Worm (Caenorhabditis elegans) whole organism, L2 larva: Measurements from ENCODE around the gene C26E6.1.

Experiments used
- C34F6.9 ChIP-seq: fragments of 150-350 bp; optimal IDR thresholded peaks from 2 replicates; lab custom pipeline; 2014; ENCODE audit warnings: missing biosample characterization, missing genetic modification characterization
- F13H6.1 ChIP-seq: sonication (generic microtip); optimal IDR thresholded peaks from 2 replicates; lab custom pipeline; 2016; ENCODE audit warnings: missing genetic modification characterization, missing compliant biosample characterization
- R02D3.7 ChIP-seq: fragments of 150-350 bp; optimal IDR thresholded peaks from 2 replicates; lab custom pipeline; 2014; ENCODE audit warnings: missing biosample characterization, missing genetic modification characterization
- Y55F3AM.14 ChIP-seq: fragments of 200-800 bp; sonication (Bioruptor generic); optimal IDR thresholded peaks from 2 replicates; lab custom pipeline; 2018; ENCODE audit warnings: mild to moderate bottlenecking, missing genetic modification characterization, missing compliant biosample characterization
- ZK546.5 ChIP-seq: sonication (generic microtip); optimal IDR thresholded peaks from 2 replicates; lab custom pipeline; 2017; ENCODE audit warnings: missing biosample characterization, missing genetic modification characterization
- aly-2 ChIP-seq: fragments of 150-350 bp; optimal IDR thresholded peaks from 2 replicates; lab custom pipeline; 2014; ENCODE audit warnings: missing biosample characterization, missing genetic modification characterization
- blmp-1 ChIP-seq: sonication (generic microtip); optimal IDR thresholded peaks from 2 replicates; lab custom pipeline; 2017; ENCODE audit warnings: missing genetic modification characterization, mild to moderate bottlenecking, missing compliant biosample characterization, antibody characterized with exemption, moderate library complexity; ENCODE audit not compliant: insufficient read depth
- ceh-16 ChIP-seq: fragments of 150-350 bp; optimal IDR thresholded peaks from 2 replicates; lab custom pipeline; 2014; ENCODE audit warnings: missing biosample characterization, missing genetic modification characterization
- ceh-82 ChIP-seq: fragments of 150-350 bp; optimal IDR thresholded peaks from 2 replicates; lab custom pipeline; 2014; ENCODE audit warnings: missing biosample characterization, missing genetic modification characterization
- crh-2 ChIP-seq: sonication (generic microtip); optimal IDR thresholded peaks from 2 replicates; lab custom pipeline; 2017; ENCODE audit warnings: missing biosample characterization, missing genetic modification characterization
- dmd-4 ChIP-seq: sonication (generic microtip); optimal IDR thresholded peaks from 2 replicates; lab custom pipeline; 2017; ENCODE audit warnings: missing biosample characterization, missing genetic modification characterization
- elt-1 ChIP-seq: fragments of 150-350 bp; optimal IDR thresholded peaks from 2 replicates; lab custom pipeline; 2014; ENCODE audit warnings: missing biosample characterization, missing genetic modification characterization
- elt-3 ChIP-seq: sonication (generic microtip); optimal IDR thresholded peaks from 2 replicates; lab custom pipeline; 2017; ENCODE audit warnings: missing biosample characterization, missing genetic modification characterization
- fos-1 ChIP-seq: fragments of 150-350 bp; optimal IDR thresholded peaks from 2 replicates; lab custom pipeline; 2014; ENCODE audit warnings: missing biosample characterization, missing genetic modification characterization
- gmeb-1 ChIP-seq: fragments of 150-350 bp; optimal IDR thresholded peaks from 2 replicates; lab custom pipeline; 2014; ENCODE audit warnings: missing biosample characterization, missing genetic modification characterization
- lin-11 ChIP-seq: fragments of 150-350 bp; sonication (generic microtip); optimal IDR thresholded peaks from 2 replicates; lab custom pipeline; 2014; ENCODE audit warnings: missing biosample characterization, missing genetic modification characterization, inconsistent platforms, mixed read lengths
- lin-13 ChIP-seq: fragments of 150-350 bp; optimal IDR thresholded peaks from 2 replicates; lab custom pipeline; 2014; ENCODE audit warnings: missing biosample characterization, missing genetic modification reagents, missing genetic modification characterization
- lin-39 ChIP-seq: fragments of 150-350 bp; optimal IDR thresholded peaks from 2 replicates; lab custom pipeline; 2014; ENCODE audit warnings: missing biosample characterization, missing genetic modification reagents, missing genetic modification characterization
- lsy-2 ChIP-seq, 2 experiments: fragments of 150-350 bp in 1 of 2; sonication (generic microtip) in 1 of 2; optimal IDR thresholded peaks; 2 replicates each; lab custom pipeline; 2014 to 2017; ENCODE audit warnings: missing biosample characterization in 2 of 2, missing genetic modification characterization in 2 of 2
- mab-5 ChIP-seq: fragments of 150-350 bp; optimal IDR thresholded peaks from 2 replicates; lab custom pipeline; 2014; ENCODE audit warnings: missing biosample characterization, missing genetic modification characterization
- mbf-1 ChIP-seq: sonication (generic microtip); optimal IDR thresholded peaks from 2 replicates; lab custom pipeline; 2017; ENCODE audit warnings: missing biosample characterization, missing genetic modification characterization
- mdl-1 ChIP-seq, 2 experiments: fragments of 150-350 bp in 1 of 2; sonication (generic microtip) in 1 of 2; optimal IDR thresholded peaks; 2 replicates each; lab custom pipeline; 2017; ENCODE audit warnings: missing biosample characterization in 2 of 2, missing genetic modification characterization in 2 of 2
- nhr-10 ChIP-seq: sonication (generic microtip); optimal IDR thresholded peaks from 2 replicates; lab custom pipeline; 2017; ENCODE audit warnings: missing biosample characterization, missing genetic modification characterization
- nhr-11 ChIP-seq: fragments of 150-350 bp; optimal IDR thresholded peaks from 2 replicates; lab custom pipeline; 2014; ENCODE audit warnings: missing biosample characterization, missing genetic modification characterization
- nhr-12 ChIP-seq: fragments of 150-350 bp; optimal IDR thresholded peaks from 2 replicates; lab custom pipeline; 2014; ENCODE audit warnings: missing biosample characterization, missing genetic modification characterization
- nhr-129 ChIP-seq: fragments of 150-350 bp; optimal IDR thresholded peaks from 2 replicates; lab custom pipeline; 2014; ENCODE audit warnings: missing biosample characterization, missing genetic modification characterization
- nhr-21 ChIP-seq: fragments of 150-350 bp; optimal IDR thresholded peaks from 2 replicates; lab custom pipeline; 2014; ENCODE audit warnings: missing biosample characterization, missing genetic modification characterization
- nhr-23 ChIP-seq: fragments of 150-350 bp; optimal IDR thresholded peaks from 2 replicates; lab custom pipeline; 2014; ENCODE audit warnings: missing biosample characterization, missing genetic modification reagents, missing genetic modification characterization
- nhr-237 ChIP-seq: fragments of 150-350 bp; optimal IDR thresholded peaks from 2 replicates; lab custom pipeline; 2014; ENCODE audit warnings: missing biosample characterization, missing genetic modification characterization
- nhr-25 ChIP-seq: fragments of 150-350 bp; sonication (generic microtip); optimal IDR thresholded peaks from 3 replicates; lab custom pipeline; 2014; ENCODE audit warnings: missing biosample characterization, missing genetic modification characterization
- nhr-6 ChIP-seq: fragments of 150-350 bp; optimal IDR thresholded peaks from 2 replicates; lab custom pipeline; 2014; ENCODE audit warnings: missing biosample characterization, missing genetic modification characterization
- peb-1 ChIP-seq: fragments of 150-350 bp; optimal IDR thresholded peaks from 2 replicates; lab custom pipeline; 2014; ENCODE audit warnings: missing biosample characterization, missing genetic modification characterization
- sem-4 ChIP-seq: fragments of 150-350 bp; optimal IDR thresholded peaks from 2 replicates; lab custom pipeline; 2014; ENCODE audit warnings: missing biosample characterization, missing genetic modification reagents, missing genetic modification characterization
- skn-1 ChIP-seq: sonication (generic microtip); optimal IDR thresholded peaks from 2 replicates; lab custom pipeline; 2017; ENCODE audit warnings: missing biosample characterization, missing genetic modification characterization
- sma-3 ChIP-seq: sonication (generic microtip); optimal IDR thresholded peaks from 2 replicates; lab custom pipeline; 2016; ENCODE audit warnings: missing genetic modification reagents, missing genetic modification characterization, missing compliant biosample characterization
- sma-9 ChIP-seq, 2 experiments: fragments of 150-350 bp in 1 of 2; sonication (generic microtip) in 1 of 2; optimal IDR thresholded peaks; 2 replicates each; lab custom pipeline; 2014 to 2016; ENCODE audit warnings: missing genetic modification characterization in 2 of 2, mild to moderate bottlenecking in 1 of 2, missing biosample characterization in 1 of 2, missing compliant biosample characterization in 1 of 2, missing genetic modification reagents in 1 of 2, moderate library complexity in 1 of 2
- unc-39 ChIP-seq: fragments of 150-350 bp; optimal IDR thresholded peaks from 2 replicates; lab custom pipeline; 2014; ENCODE audit warnings: missing biosample characterization, missing genetic modification characterization
- unc-55 ChIP-seq: fragments of 150-350 bp; sonication (generic microtip); optimal IDR thresholded peaks from 3 replicates; lab custom pipeline; 2014; ENCODE audit warnings: missing biosample characterization, missing genetic modification reagents, missing genetic modification characterization
- zag-1 ChIP-seq: fragments of 150-350 bp; optimal IDR thresholded peaks from 2 replicates; lab custom pipeline; 2014; ENCODE audit warnings: missing biosample characterization, missing genetic modification characterization
- ztf-1 ChIP-seq: fragments of 200-800 bp; sonication (Bioruptor generic); conservative IDR thresholded peaks from 2 replicates; pipeline ENCODE4 v1.3.6; 2022; ENCODE audit warnings: missing genetic modification characterization, missing compliant biosample characterization
- ztf-11 ChIP-seq: sonication (generic microtip); optimal IDR thresholded peaks from 2 replicates; lab custom pipeline; 2017; ENCODE audit warnings: missing biosample characterization, missing genetic modification characterization
- ztf-4 ChIP-seq: fragments of 150-350 bp; optimal IDR thresholded peaks from 2 replicates; lab custom pipeline; 2014; ENCODE audit warnings: missing biosample characterization, missing genetic modification characterization

Gene C26E6.1

ce11 chrIII:4947352-4947751, 9.3 kb upstream of the C26E6.1 start:
- TF ChIP-seq sma-3 (GFP tag; lab: Kevin White, UChicago) = no peak
- TF ChIP-seq lin-11 (tag; lab: Kevin White, UChicago) = peak; percentile 27
- no peak for TF ChIP-seq mab-5 (tag; lab: Kevin White, UChicago)
- TF ChIP-seq nhr-129 = no peak
- TF ChIP-seq lin-13 (GFP tag; lab: Kevin White, UChicago) = no peak
- no peak for TF ChIP-seq R02D3.7
- TF ChIP-seq nhr-11 (tag; lab: Kevin White, UChicago) = no peak
- peak; percentile 29 for TF ChIP-seq F13H6.1 (tag; lab: Kevin White, UChicago)
- no peak for TF ChIP-seq ceh-16 (tag; lab: Kevin White, UChicago)
- TF ChIP-seq C34F6.9 = no peak
- no peak for TF ChIP-seq nhr-12
- TF ChIP-seq mbf-1 (tag; lab: Kevin White, UChicago) = no peak
- no peak for TF ChIP-seq gmeb-1 (tag; lab: Kevin White, UChicago)
- peak; percentile 6 for TF ChIP-seq unc-55 (GFP tag; lab: Kevin White, UChicago)
- no peak for TF ChIP-seq Y55F3AM.14 (GFP tag; lab: Kevin White, UChicago)
- no peak for TF ChIP-seq ZK546.5 (tag; lab: Kevin White, UChicago)
- no peak for TF ChIP-seq lsy-2 (tag; optimal IDR thresholded peaks at IDR 0.05; lab: Kevin White, UChicago)
- TF ChIP-seq fos-1 (tag; lab: Kevin White, UChicago) = no peak
- TF ChIP-seq lin-39 = peak; percentile 35
- no peak for TF ChIP-seq unc-39 (tag; lab: Kevin White, UChicago)
- no peak for TF ChIP-seq zag-1 (tag; lab: Kevin White, UChicago)
- no peak for TF ChIP-seq elt-1
- TF ChIP-seq skn-1 (tag; lab: Kevin White, UChicago) = no peak

DNA sequence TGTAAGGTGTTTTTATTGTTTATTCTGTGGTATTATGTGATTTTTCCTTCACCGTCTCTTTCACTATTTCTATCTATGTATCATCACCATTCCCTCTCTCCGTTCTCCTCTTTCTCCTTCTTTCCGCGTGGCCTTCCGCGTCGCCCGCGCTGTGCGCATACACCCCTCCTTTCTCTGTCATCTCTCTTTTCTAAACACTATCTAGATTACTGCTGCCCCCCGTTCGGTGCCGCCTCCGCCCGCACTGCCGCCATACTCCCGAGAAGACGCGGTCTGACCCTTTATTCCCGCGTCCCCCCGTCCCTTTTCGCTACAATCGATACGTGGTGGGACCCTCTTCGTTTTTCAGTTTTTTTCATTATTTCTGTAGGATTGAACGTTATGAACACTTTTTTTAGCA, 8.0 kb upstream of the C26E6.1 start:
- TF ChIP-seq zag-1 (tag; lab: Kevin White, UChicago) (no peak), sem-4 (tag; lab: Kevin White, UChicago) (no peak), nhr-237 (tag; lab: Kevin White, UChicago) (no peak), skn-1 (tag; lab: Kevin White, UChicago) (no peak), ztf-4 (tag; lab: Kevin White, UChicago) (no peak), nhr-23 (tag; lab: Kevin White, UChicago) (no peak), ztf-1 (GFP tag; lab: Robert Waterston, UW) (no peak), elt-1 (no peak)

- no peak for TF ChIP-seq nhr-25 (tag; lab: Kevin White, UChicago)
- no peak for TF ChIP-seq dmd-4
- TF ChIP-seq gmeb-1 (tag; lab: Kevin White, UChicago) = no peak
- TF ChIP-seq sma-9 (GFP tag; optimal IDR thresholded peaks at IDR 0.05; lab: Kevin White, UChicago) = peak; percentile 25
- TF ChIP-seq sma-9 (tag; optimal IDR thresholded peaks at IDR 0.05; lab: Kevin White, UChicago) = no peak
- no peak for TF ChIP-seq nhr-10
- TF ChIP-seq zag-1 (tag; lab: Kevin White, UChicago) = peak; percentile 68
- TF ChIP-seq lin-11 (tag; lab: Kevin White, UChicago) = peak; percentile 33
- peak; percentile 65 for TF ChIP-seq unc-55 (GFP tag; lab: Kevin White, UChicago)
- no peak for TF ChIP-seq nhr-237 (tag; lab: Kevin White, UChicago)
- TF ChIP-seq nhr-6 = no peak
- no peak for TF ChIP-seq ceh-16 (tag; lab: Kevin White, UChicago)
- no peak for TF ChIP-seq skn-1 (tag; lab: Kevin White, UChicago)
- no peak for TF ChIP-seq lin-39
- TF ChIP-seq mbf-1 (tag; lab: Kevin White, UChicago) = no peak
- peak; percentile 13 to 37 for TF ChIP-seq mdl-1 (tag; optimal IDR thresholded peaks at IDR 0.05; lab: Kevin White, UChicago)
- no peak for TF ChIP-seq nhr-21 (tag; lab: Kevin White, UChicago)
- peak; percentile 6 for TF ChIP-seq sem-4 (tag; lab: Kevin White, UChicago)
- TF ChIP-seq ztf-4 (tag; lab: Kevin White, UChicago) = no peak
- peak; percentile 69 for TF ChIP-seq C34F6.9
- no peak for TF ChIP-seq lin-13 (GFP tag; lab: Kevin White, UChicago)
- no peak for TF ChIP-seq mab-5 (tag; lab: Kevin White, UChicago)
- no peak for TF ChIP-seq Y55F3AM.14 (GFP tag; lab: Kevin White, UChicago)
- TF ChIP-seq F13H6.1 (tag; lab: Kevin White, UChicago) = peak; percentile 57
- TF ChIP-seq fos-1 (tag; lab: Kevin White, UChicago) = no peak
- no peak for TF ChIP-seq ceh-82 (tag; lab: Kevin White, UChicago)
- no peak for TF ChIP-seq aly-2 (tag; lab: Kevin White, UChicago)
- TF ChIP-seq crh-2 (tag; lab: Kevin White, UChicago) = peak; percentile 22
- no peak for TF ChIP-seq ZK546.5 (tag; lab: Kevin White, UChicago)
- no peak for TF ChIP-seq peb-1 (tag; lab: Kevin White, UChicago)
- TF ChIP-seq ztf-11 (tag; lab: Kevin White, UChicago) = no peak
- TF ChIP-seq elt-3 (tag; lab: Kevin White, UChicago) = no peak
- TF ChIP-seq lsy-2 (tag; optimal IDR thresholded peaks at IDR 0.05; lab: Kevin White, UChicago) = peak in 1 of 2 experiments; percentile 51
- no peak for TF ChIP-seq blmp-1 (tag; lab: Kevin White, UChicago)
- TF ChIP-seq nhr-129 = peak; percentile 30
- no peak for TF ChIP-seq ztf-1 (GFP tag; lab: Robert Waterston, UW)
Measured at ce11 chrIII:4950345-4950744, 6.3 kb upstream of the C26E6.1 start.
